Fruit fly (Drosophila melanogaster): ENCODE measurements around the gene IFT46.

The IFT46 gene

dm6 chr2L:18564417-18564816, 51.5 kb downstream of the IFT46 start (continued):
- TF ChIP-seq Ets97D (GFP tag; optimal IDR thresholded peaks at IDR 0.05) (peak; percentile 81), CG34376 (GFP tag; optimal IDR thresholded peaks at IDR 0.05) (no peak), sqz (GFP tag; optimal IDR thresholded peaks at IDR 0.05) (peak; percentile 6), CG9437 (GFP tag; optimal IDR thresholded peaks at IDR 0.05) (peak; percentile 33), pfk (GFP tag; optimal IDR thresholded peaks at IDR 0.05) (no peak), CG6813 (GFP tag; optimal IDR thresholded peaks at IDR 0.05) (peak; percentile 1), HmgD (GFP tag; optimal IDR thresholded peaks at IDR 0.05) (no peak), ac (GFP tag; optimal IDR thresholded peaks at IDR 0.05) (no peak), ftz-f1 (GFP tag; optimal IDR thresholded peaks at IDR 0.05) (no peak), lab (GFP tag; optimal IDR thresholded peaks at IDR 0.05) (peak; percentile 12), CG7745 (tag; optimal IDR thresholded peaks at IDR 0.05) (no peak), CG18599 (GFP tag; optimal IDR thresholded peaks at IDR 0.05) (peak; percentile 20), CG5953 (GFP tag; IDR thresholded peaks at IDR 0.05) (0 out of 2 replicates have a peak, but pooled peaks have one; percentile 30)
